Worm (Caenorhabditis elegans): Measurements from ENCODE around the gene rps-21.

rps-21 gene

ce11 chrIII:7198838-7199237 is 9.4 kb upstream of the rps-21 start, which contains the start of gene pfd-5 (continued):
- peak; percentile 82 to 84 for TF ChIP-seq lsy-2 (tag; optimal IDR thresholded peaks at IDR 0.05)
- peak; percentile 96 to 97 for TF ChIP-seq lin-35 (GFP tag; optimal IDR thresholded peaks at IDR 0.05)
- TF ChIP-seq C16A3.4 (tag; optimal IDR thresholded peaks at IDR 0.05), result peak; percentile 37
- no peak for TF ChIP-seq sptf-1 (tag; optimal IDR thresholded peaks at IDR 0.05)
- TF ChIP-seq snu-23 (GFP tag; optimal IDR thresholded peaks at IDR 0.05), result peak; percentile 74
- peak; percentile 77 for TF ChIP-seq nhr-19 (GFP tag; conservative IDR thresholded peaks at IDR 0.05)
- TF ChIP-seq F16B12.6 (tag; optimal IDR thresholded peaks at IDR 0.05), result peak; percentile 10
- TF ChIP-seq lin-15B (tag; optimal IDR thresholded peaks at IDR 0.05), result peak; percentile 25
- TF ChIP-seq unc-86 (tag; optimal IDR thresholded peaks at IDR 0.05), result peak; percentile 51
- peak; percentile 82 for TF ChIP-seq nhr-71 (tag; optimal IDR thresholded peaks at IDR 0.05)
- no peak for TF ChIP-seq ama-1 (optimal IDR thresholded peaks at IDR 0.05)
- no peak for TF ChIP-seq tlp-1 (tag; optimal IDR thresholded peaks at IDR 0.05)
- TF ChIP-seq efl-3 (GFP tag; optimal IDR thresholded peaks at IDR 0.05), result no peak
- peak; percentile 91 for TF ChIP-seq nhr-85 (tag)
- no peak for TF ChIP-seq nhr-84 (tag; optimal IDR thresholded peaks at IDR 0.05)
- TF ChIP-seq ztf-11 (tag; optimal IDR thresholded peaks at IDR 0.05), result peak in 1 of 2 experiments; percentile 84
- peak; percentile 93 for TF ChIP-seq ceh-90 (tag; optimal IDR thresholded peaks at IDR 0.05)

DNA sequence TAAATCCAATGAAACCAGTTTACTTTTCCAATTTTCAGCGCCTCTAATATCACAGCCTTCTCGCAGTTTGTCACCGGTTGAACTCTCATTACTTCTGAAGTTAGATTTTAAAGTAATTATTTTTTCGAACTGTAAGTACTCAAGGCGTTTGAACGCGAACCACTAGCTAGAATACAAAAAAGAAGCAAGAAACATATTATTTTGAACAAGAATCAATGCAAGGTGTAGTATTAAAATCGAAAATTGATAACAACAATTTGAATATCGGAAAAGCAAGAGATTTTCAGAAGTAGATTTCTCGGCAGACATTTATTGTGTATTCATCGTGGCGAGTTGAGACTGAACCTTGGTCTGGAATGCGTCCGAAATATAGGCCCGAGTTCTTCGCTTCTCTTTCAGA is 8.5 kb upstream of the rps-21 start, which contains the start of gene exos-9:
exos-9 (minus strand) TSS at position 101 of the 400 bp plus-strand sequence.
- TF ChIP-seq ces-1 (GFP tag; optimal IDR thresholded peaks at IDR 0.05) (no peak), ceh-8 (GFP tag; optimal IDR thresholded peaks at IDR 0.05) (no peak), nhr-237 (tag; optimal IDR thresholded peaks at IDR 0.05) (no peak), nhr-71 (tag; optimal IDR thresholded peaks at IDR 0.05) (no peak), C34B4.2 (tag; optimal IDR thresholded peaks at IDR 0.05) (no peak), nhr-85 (tag) (no peak), isw-1 (GFP tag; IDR thresholded peaks at IDR 0.05) (no peak), hpl-2 (GFP tag; optimal IDR thresholded peaks at IDR 0.05) (no peak), fos-1 (tag; optimal IDR thresholded peaks at IDR 0.05) (no peak), alr-1 (tag; optimal IDR thresholded peaks at IDR 0.05; ENCODE audit: borderline replicate concordance) (no peak), zip-4 (GFP tag; optimal IDR thresholded peaks at IDR 0.05) (no peak), unc-130 (tag; optimal IDR thresholded peaks at IDR 0.05) (no peak), nhr-19 (GFP tag; conservative IDR thresholded peaks at IDR 0.05) (no peak), jun-1 (tag; optimal IDR thresholded peaks at IDR 0.05) (no peak), dpl-1 (GFP tag; optimal IDR thresholded peaks at IDR 0.05) (no peak), fkh-4 (tag; optimal IDR thresholded peaks at IDR 0.05; ENCODE audit: borderline replicate concordance) (no peak), sox-4 (tag; optimal IDR thresholded peaks at IDR 0.05) (no peak), swsn-7 (tag; optimal IDR thresholded peaks at IDR 0.05) (no peak)

DNA sequence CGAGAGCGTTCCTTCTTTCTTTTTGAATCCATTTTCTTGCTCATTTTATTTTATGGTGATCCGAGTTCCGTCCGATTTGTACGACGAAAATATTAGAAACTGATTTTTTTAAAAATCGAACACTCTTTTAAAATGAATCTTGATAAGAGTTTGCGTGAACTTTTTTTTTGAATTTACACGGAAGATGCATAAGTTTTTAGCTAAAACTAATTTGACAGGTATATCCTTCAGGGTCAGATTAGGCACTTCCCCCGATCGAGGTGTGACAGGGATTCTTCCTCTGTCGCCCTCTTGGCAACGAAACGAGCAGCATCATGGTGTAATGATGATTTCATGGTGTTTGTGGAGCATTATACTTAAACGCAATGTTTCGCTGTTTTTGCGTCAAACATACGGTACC is 5.9 kb upstream of the rps-21 start, which contains the start of gene F37C12.18:
F37C12.18 (minus strand) TSS at position 101 of the 400 bp plus-strand sequence.
- TF ChIP-seq hpl-2 (GFP tag; optimal IDR thresholded peaks at IDR 0.05), result no peak
- no peak for TF ChIP-seq C04F5.9 (tag; optimal IDR thresholded peaks at IDR 0.05)
- TF ChIP-seq unc-86 (tag; optimal IDR thresholded peaks at IDR 0.05), result no peak
- no peak for TF ChIP-seq efl-1 (optimal IDR thresholded peaks at IDR 0.05)
- TF ChIP-seq efl-1 (GFP tag; optimal IDR thresholded peaks at IDR 0.05 in 1 of 2), result peak in 1 of 2 experiments; percentile 49
- TF ChIP-seq pax-3 (tag; optimal IDR thresholded peaks at IDR 0.05), result no peak
- TF ChIP-seq ets-5 (GFP tag; IDR thresholded peaks at IDR 0.05), result no peak
- no peak for TF ChIP-seq hlh-4 (tag; optimal IDR thresholded peaks at IDR 0.05)
- TF ChIP-seq swsn-7 (tag; optimal IDR thresholded peaks at IDR 0.05), result no peak
